Worm (Caenorhabditis elegans) whole organism, early embryonic: ENCODE measurements around the gene spp-21.

ENCODE experiments used
- B0310.2 ChIP-seq: sonication (generic microtip); optimal IDR thresholded peaks from 2 replicates; lab custom pipeline; 2016; ENCODE audit warnings: mild to moderate bottlenecking, missing genetic modification characterization, missing compliant biosample characterization
- F13C5.2 ChIP-seq: sonication (generic microtip); optimal IDR thresholded peaks from 2 replicates; lab custom pipeline; 2017; ENCODE audit warnings: mild to moderate bottlenecking, missing genetic modification characterization, inconsistent platforms, missing compliant biosample characterization
- ama-1 ChIP-seq: fragments of 150-350 bp; optimal IDR thresholded peaks from 2 replicates; lab custom pipeline; 2014
- ceh-13 ChIP-seq: fragments of 200-800 bp; sonication (Bioruptor generic); optimal IDR thresholded peaks from 2 replicates; lab custom pipeline; 2018; ENCODE audit warnings: mild to moderate bottlenecking, missing genetic modification characterization, missing compliant biosample characterization
- ceh-36 ChIP-seq: sonication (generic microtip); optimal IDR thresholded peaks from 2 replicates; lab custom pipeline; 2016; ENCODE audit warnings: missing genetic modification characterization, inconsistent platforms, missing compliant biosample characterization
- ets-7 ChIP-seq: sonication (generic microtip); optimal IDR thresholded peaks from 2 replicates; lab custom pipeline; 2016; ENCODE audit warnings: missing genotype, missing genetic modification characterization, missing compliant biosample characterization
- flt-1 ChIP-seq: fragments of 200-800 bp; sonication (Bioruptor generic); IDR thresholded peaks from 2 replicates; pipeline ENCODE4 v1.3.6; 2022; ENCODE audit warnings: missing genetic modification characterization, missing compliant biosample characterization
- hmbx-1 ChIP-seq: sonication (generic microtip); optimal IDR thresholded peaks from 2 replicates; lab custom pipeline; 2016; ENCODE audit warnings: mild to moderate bottlenecking, missing genetic modification characterization, missing compliant biosample characterization
- hnd-1 ChIP-seq: sonication (generic microtip); optimal IDR thresholded peaks from 2 replicates; lab custom pipeline; 2016; ENCODE audit warnings: missing genetic modification characterization, missing compliant biosample characterization
- scrt-1 ChIP-seq: fragments of 200-800 bp; sonication (Bioruptor generic); IDR thresholded peaks from 2 replicates; pipeline ENCODE4 v1.3.6; 2022; ENCODE audit warnings: missing genetic modification characterization, missing compliant biosample characterization
- sea-1 ChIP-seq: fragments of 200-800 bp; sonication (Bioruptor generic); conservative IDR thresholded peaks from 2 replicates; pipeline ENCODE4 v1.3.6; 2022; ENCODE audit warnings: missing genetic modification characterization, missing compliant biosample characterization
- tbx-11 ChIP-seq: fragments of 200-800 bp; sonication (Bioruptor generic); IDR thresholded peaks from 2 replicates; pipeline ENCODE4 v1.3.6; 2022; ENCODE audit warnings: missing genetic modification characterization, missing compliant biosample characterization
- tra-4 ChIP-seq: sonication (generic microtip); optimal IDR thresholded peaks from 2 replicates; lab custom pipeline; 2017; ENCODE audit warnings: missing genetic modification characterization, missing compliant biosample characterization

ce11 chrX:11464271-11465103 is 25.4 kb upstream of the spp-21 start:
- TF ChIP-seq F13C5.2 (tag; lab: Kevin White, UChicago) (no peak), tbx-11 (no peak), ceh-13 (GFP tag; lab: Kevin White, UChicago) (no peak), flt-1 (no peak), ets-7 (tag; lab: Kevin White, UChicago) (no peak), ceh-36 (tag; lab: Kevin White, UChicago) (no peak), sea-1 (no peak), B0310.2 (tag; lab: Kevin White, UChicago) (no peak), ama-1 (lab: Kevin White, UChicago) (no peak), scrt-1 (no peak), hmbx-1 (tag; lab: Kevin White, UChicago) (no peak), hnd-1 (tag; lab: Kevin White, UChicago) (no peak), tra-4 (tag; lab: Kevin White, UChicago) (no peak)
